Worm (Caenorhabditis elegans) whole organism, young adult: ENCODE measurements around the gene srj-50.

Experiments used
- B0261.1 ChIP-seq: sonication (generic microtip); optimal IDR thresholded peaks from 2 replicates; lab custom pipeline; 2016; ENCODE audit warnings: mild to moderate bottlenecking, missing genetic modification characterization, moderate library complexity, missing compliant biosample characterization
- D2030.7 ChIP-seq: fragments of 200-800 bp; sonication (Bioruptor generic); IDR thresholded peaks from 2 replicates; pipeline ENCODE4 v1.3.6; 2022; ENCODE audit warnings: missing genetic modification reagents, missing genetic modification characterization, missing compliant biosample characterization
- F10E7.11 ChIP-seq: sonication (generic microtip); optimal IDR thresholded peaks from 2 replicates; lab custom pipeline; 2017; ENCODE audit warnings: mild to moderate bottlenecking, missing genetic modification characterization, moderate library complexity, missing compliant biosample characterization
- F23B12.7 ChIP-seq: sonication (generic microtip); optimal IDR thresholded peaks from 2 replicates; lab custom pipeline; 2017; ENCODE audit warnings: missing genetic modification characterization, mild to moderate bottlenecking, missing compliant biosample characterization, antibody characterized with exemption, moderate library complexity; ENCODE audit not compliant: insufficient read depth
- F33H1.4 ChIP-seq: fragments of 200-800 bp; sonication (Bioruptor generic); IDR thresholded peaks from 2 replicates; pipeline ENCODE4 v1.3.6; 2022; ENCODE audit warnings: missing genetic modification reagents, missing genetic modification characterization, missing compliant biosample characterization
- F39B2.1 ChIP-seq: fragments of 200-800 bp; sonication (Bioruptor generic); IDR thresholded peaks from 2 replicates; pipeline ENCODE4 v1.3.6; 2022; ENCODE audit warnings: missing genetic modification reagents, missing genetic modification characterization, missing compliant biosample characterization
- K12H6.12 ChIP-seq: fragments of 200-800 bp; sonication (Bioruptor generic); optimal IDR thresholded peaks from 2 replicates; lab custom pipeline; 2018; ENCODE audit warnings: mild to moderate bottlenecking, missing genetic modification characterization, missing compliant biosample characterization
- T26A5.8 ChIP-seq: sonication (generic microtip); optimal IDR thresholded peaks from 2 replicates; lab custom pipeline; 2016; ENCODE audit warnings: missing genetic modification characterization, missing compliant biosample characterization
- Y53F4B.3 ChIP-seq: fragments of 200-800 bp; sonication (Bioruptor generic); IDR thresholded peaks from 2 replicates; pipeline ENCODE4 v1.3.6; 2022; ENCODE audit warnings: missing genetic modification reagents, missing genetic modification characterization, missing compliant biosample characterization
- Y53G8AR.9 ChIP-seq: fragments of 200-800 bp; sonication (Bioruptor generic); conservative IDR thresholded peaks from 2 replicates; pipeline ENCODE4 v1.3.6; 2022; ENCODE audit warnings: missing genetic modification reagents, missing genetic modification characterization, missing compliant biosample characterization
- Y95B8A.8 ChIP-seq: fragments of 200-800 bp; sonication (Bioruptor generic); IDR thresholded peaks from 2 replicates; pipeline ENCODE4 v1.3.6; 2022; ENCODE audit warnings: missing genetic modification reagents, missing genetic modification characterization, missing compliant biosample characterization
- atf-7 ChIP-seq: sonication (generic microtip); optimal IDR thresholded peaks from 2 replicates; lab custom pipeline; 2017; ENCODE audit warnings: mild to moderate bottlenecking, missing genetic modification characterization, missing compliant biosample characterization
- bed-2 ChIP-seq: fragments of 200-800 bp; sonication (Bioruptor generic); IDR thresholded peaks from 2 replicates; pipeline ENCODE4 v1.3.6; 2022; ENCODE audit warnings: missing genetic modification reagents, missing genetic modification characterization, missing compliant biosample characterization
- cebp-1 ChIP-seq, 2 experiments: fragments of 200-800 bp in 1 of 2; sonication (Bioruptor generic) in 1 of 2; sonication (generic microtip) in 1 of 2; IDR thresholded peaks in 1 of 2; optimal IDR thresholded peaks in 1 of 2; 2 replicates each; pipeline versions ENCODE4 v1.3.6 to Lab custom; 2017 to 2022; ENCODE audit warnings: missing compliant biosample characterization in 2 of 2, missing genetic modification characterization in 2 of 2, mild to moderate bottlenecking in 1 of 2, missing genetic modification reagents in 1 of 2, moderate library complexity in 1 of 2
- ceh-79 ChIP-seq: sonication (generic microtip); optimal IDR thresholded peaks from 2 replicates; lab custom pipeline; 2017; ENCODE audit warnings: mild to moderate bottlenecking, missing genetic modification characterization, missing compliant biosample characterization
- die-1 ChIP-seq: sonication (generic microtip); optimal IDR thresholded peaks from 2 replicates; lab custom pipeline; 2016; ENCODE audit warnings: missing genotype, mild to moderate bottlenecking, missing genetic modification characterization, missing compliant biosample characterization
- egl-18 ChIP-seq: fragments of 200-800 bp; sonication (Bioruptor generic); IDR thresholded peaks from 2 replicates; pipeline ENCODE4 v1.3.6; 2022; ENCODE audit warnings: missing genetic modification reagents, missing genetic modification characterization, missing compliant biosample characterization
- egl-44 ChIP-seq: fragments of 200-800 bp; sonication (Bioruptor generic); IDR thresholded peaks from 2 replicates; pipeline ENCODE4 v1.3.6; 2022; ENCODE audit warnings: missing genetic modification reagents, missing genetic modification characterization, missing compliant biosample characterization
- him-1 ChIP-seq: sonication (generic microtip); optimal IDR thresholded peaks from 2 replicates; lab custom pipeline; 2016; ENCODE audit warnings: missing genotype, missing genetic modification reagents, missing genetic modification characterization, missing compliant biosample characterization
- lag-1 ChIP-seq: fragments of 200-800 bp; sonication (Bioruptor generic); IDR thresholded peaks from 2 replicates; pipeline ENCODE4 v1.3.6; 2022; ENCODE audit warnings: missing genetic modification reagents, missing genetic modification characterization, missing compliant biosample characterization
- let-526 ChIP-seq: fragments of 200-800 bp; sonication (Bioruptor generic); IDR thresholded peaks from 2 replicates; pipeline ENCODE4 v1.3.6; 2022; ENCODE audit warnings: missing genetic modification reagents, missing genetic modification characterization, missing compliant biosample characterization
- lsy-27 ChIP-seq: sonication (generic microtip); optimal IDR thresholded peaks from 2 replicates; lab custom pipeline; 2017; ENCODE audit warnings: missing genetic modification characterization, mild to moderate bottlenecking, missing compliant biosample characterization, antibody characterized with exemption, missing genotype, borderline replicate concordance; ENCODE audit not compliant: insufficient read depth
- nfyb-1 ChIP-seq: fragments of 200-800 bp; sonication (Bioruptor generic); IDR thresholded peaks from 2 replicates; pipeline ENCODE4 v1.3.6; 2022; ENCODE audit warnings: missing genetic modification reagents, missing genetic modification characterization, missing compliant biosample characterization
- nhr-80 ChIP-seq: sonication (generic microtip); optimal IDR thresholded peaks from 2 replicates; lab custom pipeline; 2016; ENCODE audit warnings: missing genetic modification characterization, missing compliant biosample characterization
- nhr-90 ChIP-seq: sonication (generic microtip); optimal IDR thresholded peaks from 2 replicates; lab custom pipeline; 2016; ENCODE audit warnings: missing genotype, mild to moderate bottlenecking, missing genetic modification characterization, missing compliant biosample characterization
- pbrm-1 ChIP-seq: fragments of 200-800 bp; sonication (Bioruptor generic); IDR thresholded peaks from 2 replicates; pipeline ENCODE4 v1.3.6; 2022; ENCODE audit warnings: missing genetic modification reagents, missing genetic modification characterization, missing compliant biosample characterization
- pha-4 ChIP-seq: fragments of 150-350 bp; sonication (generic microtip); optimal IDR thresholded peaks from 2 replicates; lab custom pipeline; 2014; ENCODE audit warnings: missing biosample characterization, missing genetic modification reagents, missing genetic modification characterization
- rec-8 ChIP-seq, 2 experiments: sonication (generic microtip); optimal IDR thresholded peaks; 2 replicates each; lab custom pipeline; 2016; ENCODE audit warnings: mild to moderate bottlenecking in 2 of 2, missing genetic modification characterization in 2 of 2, missing genetic modification reagents in 2 of 2, missing genotype in 2 of 2, missing biosample characterization in 1 of 2, missing compliant biosample characterization in 1 of 2, moderate library complexity in 1 of 2
- sdz-38 ChIP-seq: sonication (generic microtip); optimal IDR thresholded peaks from 2 replicates; lab custom pipeline; 2016; ENCODE audit warnings: missing genotype, missing genetic modification characterization, missing compliant biosample characterization
- snpc-1.3 ChIP-seq: sonication (generic microtip); optimal IDR thresholded peaks from 2 replicates; lab custom pipeline; 2017; ENCODE audit warnings: missing genetic modification characterization, mild to moderate bottlenecking, missing compliant biosample characterization, antibody characterized with exemption, moderate library complexity, missing genotype, missing genetic modification reagents; ENCODE audit not compliant: insufficient read depth
- snpc-3.4 ChIP-seq: sonication (generic microtip); optimal IDR thresholded peaks from 2 replicates; lab custom pipeline; 2017; ENCODE audit warnings: missing genetic modification characterization, mild to moderate bottlenecking, missing compliant biosample characterization, antibody characterized with exemption, moderate library complexity, missing genotype, missing genetic modification reagents
- unc-62 ChIP-seq: fragments of 150-350 bp; optimal IDR thresholded peaks from 2 replicates; lab custom pipeline; 2014; ENCODE audit warnings: missing biosample characterization, missing genetic modification reagents, missing genetic modification characterization
- zfh-2 ChIP-seq: fragments of 200-800 bp; sonication (Bioruptor generic); conservative IDR thresholded peaks from 2 replicates; pipeline ENCODE4 v1.3.6; 2022; ENCODE audit warnings: missing genetic modification reagents, missing genetic modification characterization, missing compliant biosample characterization
- ztf-26 ChIP-seq: sonication (generic microtip); optimal IDR thresholded peaks from 2 replicates; lab custom pipeline; 2017; ENCODE audit warnings: missing genetic modification characterization, missing compliant biosample characterization
- ztf-28 ChIP-seq: fragments of 200-800 bp; sonication (Bioruptor generic); IDR thresholded peaks from 2 replicates; pipeline ENCODE4 v1.3.6; 2022; ENCODE audit warnings: missing genetic modification reagents, missing genetic modification characterization, missing compliant biosample characterization

The srj-50 gene

ce11 chrV:2809443-2809842 is 23.3 kb upstream of the srj-50 start:
- TF ChIP-seq F23B12.7 (no peak), him-1 (tag; lab: Kevin White, UChicago) (no peak), ceh-79 (tag; lab: Kevin White, UChicago) (no peak), F39B2.1 (no peak), ztf-28 (GFP tag; lab: Robert Waterston, UW) (no peak), die-1 (tag; lab: Kevin White, UChicago) (no peak), pbrm-1 (no peak), nfyb-1 (GFP tag; lab: Robert Waterston, UW) (no peak), atf-7 (tag; lab: Kevin White, UChicago) (no peak), let-526 (no peak), egl-44 (no peak), rec-8 (tag; optimal IDR thresholded peaks at IDR 0.05; lab: Kevin White, UChicago) (no peak), unc-62 (GFP tag; lab: Kevin White, UChicago) (no peak), B0261.1 (no peak), snpc-1.3 (tag; lab: Kevin White, UChicago) (no peak), zfh-2 (GFP tag; lab: Robert Waterston, UW) (no peak; the same call in 1 of the 2 replicates), Y95B8A.8 (GFP tag; lab: Robert Waterston, UW) (no peak)

ce11 chrV:2810164-2810563 is 22.6 kb upstream of the srj-50 start, which contains the start of gene F54E2.1:
Gene F54E2.1 (plus strand): TSS chrV:2810398.
- TF ChIP-seq nhr-80 (peak; percentile 82), T26A5.8 (tag; lab: Kevin White, UChicago) (no peak), lsy-27 (no peak), lag-1 (no peak), F39B2.1 (no peak), cebp-1 (GFP tag; IDR thresholded peaks at IDR 0.05; lab: Robert Waterston, UW) (peak; percentile 87), cebp-1 (tag; optimal IDR thresholded peaks at IDR 0.05; lab: Kevin White, UChicago) (no peak)

- TF ChIP-seq ztf-26 (tag; lab: Kevin White, UChicago) (no peak), F39B2.1 (no peak), pha-4 (tag; lab: Kevin White, UChicago) (no peak), nhr-90 (tag; lab: Kevin White, UChicago) (no peak), D2030.7 (GFP tag; lab: Robert Waterston, UW) (no peak), sdz-38 (tag; lab: Kevin White, UChicago) (no peak), bed-2 (GFP tag; lab: Robert Waterston, UW) (no peak), snpc-3.4 (tag; lab: Kevin White, UChicago) (no peak), rec-8 (tag; optimal IDR thresholded peaks at IDR 0.05; lab: Kevin White, UChicago) (no peak), K12H6.12 (tag; lab: Kevin White, UChicago) (no peak), cebp-1 (GFP tag; IDR thresholded peaks at IDR 0.05; lab: Robert Waterston, UW) (no peak), cebp-1 (tag; optimal IDR thresholded peaks at IDR 0.05; lab: Kevin White, UChicago) (no peak), Y53F4B.3 (GFP tag; lab: Robert Waterston, UW) (no peak), F33H1.4 (GFP tag; lab: Robert Waterston, UW) (no peak), F10E7.11 (tag; lab: Kevin White, UChicago) (no peak), Y53G8AR.9 (GFP tag; lab: Robert Waterston, UW) (no peak), egl-18 (GFP tag; lab: Robert Waterston, UW) (no peak)
These were observed 18.9 kb upstream of the srj-50 start, which contains the start of gene F54E2.9 for ce11 chrV:2813856-2814255. Gene F54E2.9 (minus strand): TSS chrV:2813987.
